Worm (Caenorhabditis elegans) whole organism, L3 larva: ENCODE measurements around the gene E02H1.5.

Source experiments
- R02D3.7 ChIP-seq: fragments of 150-350 bp; optimal IDR thresholded peaks from 2 replicates; lab custom pipeline; 2014; ENCODE audit warnings: missing biosample characterization, missing genetic modification characterization
- ZK546.5 ChIP-seq: sonication (generic microtip); optimal IDR thresholded peaks from 2 replicates; lab custom pipeline; 2017; ENCODE audit warnings: missing biosample characterization, missing genetic modification characterization
- ama-1 ChIP-seq: fragments of 150-350 bp; optimal IDR thresholded peaks from 2 replicates; lab custom pipeline; 2018
- ceh-28 ChIP-seq: fragments of 150-350 bp; optimal IDR thresholded peaks from 2 replicates; lab custom pipeline; 2014; ENCODE audit warnings: missing biosample characterization, missing genetic modification reagents, missing genetic modification characterization
- ceh-82 ChIP-seq: fragments of 150-350 bp; optimal IDR thresholded peaks from 2 replicates; lab custom pipeline; 2014; ENCODE audit warnings: missing biosample characterization, missing genetic modification characterization
- ceh-9 ChIP-seq: sonication (generic microtip); optimal IDR thresholded peaks from 2 replicates; lab custom pipeline; 2018; ENCODE audit warnings: missing biosample characterization, missing genetic modification characterization
- daf-12 ChIP-seq: fragments of 150-350 bp; optimal IDR thresholded peaks from 2 replicates; lab custom pipeline; 2014; ENCODE audit warnings: missing biosample characterization, missing genetic modification reagents, missing genetic modification characterization
- egl-5 ChIP-seq: fragments of 150-350 bp; optimal IDR thresholded peaks from 2 replicates; lab custom pipeline; 2017; ENCODE audit warnings: missing biosample characterization, missing genetic modification reagents, missing genetic modification characterization, inconsistent platforms
- elt-1 ChIP-seq: fragments of 150-350 bp; optimal IDR thresholded peaks from 2 replicates; lab custom pipeline; 2014; ENCODE audit warnings: missing biosample characterization, missing genetic modification characterization
- elt-2 ChIP-seq: sonication (generic microtip); optimal IDR thresholded peaks from 2 replicates; lab custom pipeline; 2016; ENCODE audit warnings: missing genetic modification reagents, mild to moderate bottlenecking, missing genetic modification characterization, missing compliant biosample characterization
- fkh-10 ChIP-seq: sonication (generic microtip); optimal IDR thresholded peaks from 2 replicates; lab custom pipeline; 2017; ENCODE audit warnings: missing biosample characterization, missing genetic modification reagents, missing genetic modification characterization
- fkh-2 ChIP-seq: fragments of 150-350 bp; optimal IDR thresholded peaks from 2 replicates; lab custom pipeline; 2014; ENCODE audit warnings: missing biosample characterization, missing genetic modification reagents, missing genetic modification characterization
- fos-1 ChIP-seq: fragments of 150-350 bp; optimal IDR thresholded peaks from 2 replicates; lab custom pipeline; 2014; ENCODE audit warnings: missing biosample characterization, missing genetic modification characterization
- hmg-11 ChIP-seq: sonication (generic microtip); optimal IDR thresholded peaks from 2 replicates; lab custom pipeline; 2016; ENCODE audit warnings: missing genetic modification characterization, missing compliant biosample characterization
- jun-1 ChIP-seq: fragments of 150-350 bp; optimal IDR thresholded peaks from 2 replicates; lab custom pipeline; 2014; ENCODE audit warnings: missing biosample characterization, missing genetic modification reagents, missing genetic modification characterization
- lin-15B ChIP-seq: fragments of 150-350 bp; optimal IDR thresholded peaks from 2 replicates; lab custom pipeline; 2014; ENCODE audit warnings: missing biosample characterization, missing genetic modification characterization
- lin-39 ChIP-seq: fragments of 150-350 bp; optimal IDR thresholded peaks from 2 replicates; lab custom pipeline; 2018; ENCODE audit warnings: missing biosample characterization, missing genetic modification reagents, missing genetic modification characterization
- mdl-1 ChIP-seq: fragments of 150-350 bp; optimal IDR thresholded peaks from 2 replicates; lab custom pipeline; 2014; ENCODE audit warnings: missing biosample characterization, missing genetic modification characterization
- nhr-11 ChIP-seq: fragments of 150-350 bp; optimal IDR thresholded peaks from 2 replicates; lab custom pipeline; 2014; ENCODE audit warnings: missing biosample characterization, missing genetic modification characterization
- nhr-12 ChIP-seq: fragments of 150-350 bp; optimal IDR thresholded peaks from 2 replicates; lab custom pipeline; 2014; ENCODE audit warnings: missing biosample characterization, missing genetic modification characterization
- nhr-23 ChIP-seq: fragments of 150-350 bp; optimal IDR thresholded peaks from 2 replicates; lab custom pipeline; 2014; ENCODE audit warnings: missing biosample characterization, missing genetic modification reagents, missing genetic modification characterization
- nhr-25 ChIP-seq: sonication (generic microtip); optimal IDR thresholded peaks from 2 replicates; lab custom pipeline; 2017; ENCODE audit warnings: missing biosample characterization, missing genetic modification characterization
- nhr-28 ChIP-seq: fragments of 150-350 bp; optimal IDR thresholded peaks from 2 replicates; lab custom pipeline; 2014; ENCODE audit warnings: missing biosample characterization, missing genetic modification characterization
- nhr-43 ChIP-seq: sonication (generic microtip); optimal IDR thresholded peaks from 2 replicates; lab custom pipeline; 2016; ENCODE audit warnings: mild to moderate bottlenecking, missing genetic modification characterization, missing compliant biosample characterization; ENCODE audit not compliant: poor library complexity, severe bottlenecking
- nhr-67 ChIP-seq: fragments of 150-350 bp; optimal IDR thresholded peaks from 2 replicates; lab custom pipeline; 2014; ENCODE audit warnings: missing biosample characterization, missing genetic modification characterization
- pha-4 ChIP-seq: fragments of 150-350 bp; optimal IDR thresholded peaks from 2 replicates; lab custom pipeline; 2014; ENCODE audit warnings: missing biosample characterization, missing genetic modification reagents, missing genetic modification characterization
- sea-2 ChIP-seq: fragments of 150-350 bp; sonication (generic microtip); optimal IDR thresholded peaks from 4 replicates; lab custom pipeline; 2014; ENCODE audit warnings: missing biosample characterization, missing genetic modification reagents, missing genetic modification characterization
- snpc-4 ChIP-seq: fragments of 150-350 bp; optimal IDR thresholded peaks from 2 replicates; lab custom pipeline; 2014; ENCODE audit warnings: missing biosample characterization, missing genetic modification characterization
- tbx-2 ChIP-seq: sonication (generic microtip); optimal IDR thresholded peaks from 2 replicates; lab custom pipeline; 2016; ENCODE audit warnings: mild to moderate bottlenecking, missing genetic modification characterization, missing compliant biosample characterization
- unc-39 ChIP-seq: sonication (generic microtip); optimal IDR thresholded peaks from 4 replicates; lab custom pipeline; 2017; ENCODE audit warnings: missing biosample characterization, missing genetic modification characterization
- unc-62 ChIP-seq: fragments of 150-350 bp; sonication (generic microtip); optimal IDR thresholded peaks from 4 replicates; lab custom pipeline; 2014; ENCODE audit warnings: missing biosample characterization, missing genetic modification reagents, missing genetic modification characterization
- zag-1 ChIP-seq: fragments of 150-350 bp; optimal IDR thresholded peaks from 2 replicates; lab custom pipeline; 2014; ENCODE audit warnings: missing biosample characterization, missing genetic modification characterization
- ztf-11 ChIP-seq: fragments of 150-350 bp; optimal IDR thresholded peaks from 2 replicates; lab custom pipeline; 2014; ENCODE audit warnings: missing biosample characterization, missing genetic modification characterization
- ztf-4 ChIP-seq: fragments of 150-350 bp; optimal IDR thresholded peaks from 2 replicates; lab custom pipeline; 2014; ENCODE audit warnings: missing biosample characterization, missing genetic modification characterization

Gene E02H1.5

ce11 chrII:9594924-9595323 is at the start of gene E02H1.5:
Gene E02H1.5, plus strand, starts transcription at chrII:9595224.
- TF ChIP-seq ztf-11 (tag; lab: Kevin White, UChicago), result no peak
- TF ChIP-seq daf-12, result no peak
- TF ChIP-seq ceh-9 (tag; lab: Kevin White, UChicago), result no peak
- TF ChIP-seq unc-62 (GFP tag; lab: Kevin White, UChicago), result no peak
- TF ChIP-seq jun-1, result no peak
- TF ChIP-seq sea-2 (GFP tag; lab: Kevin White, UChicago), result no peak
- TF ChIP-seq nhr-11 (tag; lab: Kevin White, UChicago), result no peak

- TF ChIP-seq hmg-11 (tag; lab: Kevin White, UChicago), result no peak
- TF ChIP-seq nhr-43 (tag; lab: Kevin White, UChicago), result no peak
- no peak for TF ChIP-seq fos-1 (tag; lab: Kevin White, UChicago)
- no peak for TF ChIP-seq R02D3.7 (tag; lab: Kevin White, UChicago)
- TF ChIP-seq nhr-12 (tag; lab: Kevin White, UChicago), result no peak
- no peak for TF ChIP-seq fkh-2 (tag; lab: Kevin White, UChicago)
- TF ChIP-seq unc-62 (GFP tag; lab: Kevin White, UChicago), result no peak
- TF ChIP-seq unc-39 (tag; lab: Kevin White, UChicago), result no peak
Measured at ce11 chrII:9550718-9551117, 44.3 kb upstream of the E02H1.5 start, which contains the start of gene sra-6. Gene sra-6, minus strand, starts transcription at chrII:9550818.

- TF ChIP-seq ztf-4 (no peak), unc-39 (tag; lab: Kevin White, UChicago) (no peak), fos-1 (tag; lab: Kevin White, UChicago) (no peak), egl-5 (tag; lab: Kevin White, UChicago) (no peak), tbx-2 (tag; lab: Kevin White, UChicago) (no peak), elt-1 (tag; lab: Kevin White, UChicago) (no peak)
Measured at ce11 chrII:9551536-9551935, 43.5 kb upstream of the E02H1.5 start, which contains the start of gene F35H8.12. Gene F35H8.12, plus strand, starts transcription at chrII:9551836.

- TF ChIP-seq ZK546.5 (tag; lab: Kevin White, UChicago) (no peak), fos-1 (tag; lab: Kevin White, UChicago) (no peak), zag-1 (tag; lab: Kevin White, UChicago) (no peak), mdl-1 (tag; lab: Kevin White, UChicago) (no peak), ceh-28 (no peak), nhr-28 (tag; lab: Kevin White, UChicago) (no peak), pha-4 (tag; lab: Kevin White, UChicago) (no peak), R02D3.7 (tag; lab: Kevin White, UChicago) (no peak), lin-39 (tag; lab: Kevin White, UChicago) (no peak), egl-5 (tag; lab: Kevin White, UChicago) (no peak), fkh-10 (no peak), snpc-4 (tag; lab: Kevin White, UChicago) (no peak), ama-1 (lab: Kevin White, UChicago) (no peak), unc-62 (GFP tag; lab: Kevin White, UChicago) (no peak), daf-12 (no peak), ceh-82 (tag; lab: Kevin White, UChicago) (no peak), nhr-67 (tag; lab: Kevin White, UChicago) (no peak)
Measured at ce11 chrII:9553179-9553578, 41.8 kb upstream of the E02H1.5 start, which contains the start of gene F35H8.1. Gene F35H8.1, minus strand, starts transcription at chrII:9553279.

DNA sequence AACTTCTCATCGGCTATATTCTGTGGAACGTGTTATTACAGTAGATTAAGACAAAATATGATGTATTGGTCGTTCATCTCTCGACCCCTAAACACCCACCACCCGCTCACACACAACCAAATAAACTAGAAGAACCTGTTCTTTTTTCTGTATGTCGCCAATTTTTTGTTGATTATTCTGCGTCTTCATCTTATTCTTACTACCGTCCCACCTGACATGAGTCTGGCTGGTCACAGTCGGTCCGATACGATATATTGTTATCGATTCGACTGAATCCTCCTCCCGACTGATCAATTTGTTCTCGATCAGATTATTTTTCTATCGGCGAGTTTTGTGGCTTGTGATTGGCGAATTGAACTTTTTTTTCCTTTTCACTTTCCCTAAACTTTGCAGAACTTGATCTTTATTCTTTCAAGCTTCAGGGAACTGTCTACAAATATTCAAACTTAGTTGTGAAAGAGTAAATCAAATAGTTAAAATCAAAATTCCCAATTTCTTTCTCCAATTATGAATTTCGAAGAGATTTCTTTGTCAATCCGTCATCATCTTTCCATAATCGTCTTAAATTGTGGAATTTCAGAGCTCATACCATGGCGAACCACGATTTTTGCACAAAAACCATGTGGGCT is 40.0 kb upstream of the E02H1.5 start, which contains the start of gene F35H8.2:
TSS of gene F35H8.2 (plus strand) at position 579 of the 629 bp plus-strand sequence.
- TF ChIP-seq elt-2 (tag; lab: Kevin White, UChicago), result no peak
- TF ChIP-seq nhr-43 (tag; lab: Kevin White, UChicago), result peak; percentile 58
- TF ChIP-seq nhr-25 (tag; lab: Kevin White, UChicago), result peak; percentile 69
- peak; percentile 58 for TF ChIP-seq nhr-23 (tag; lab: Kevin White, UChicago)
- TF ChIP-seq lin-15B, result no peak
